Fruit fly (Drosophila melanogaster): ENCODE data around the gene robl37BC.

The robl37BC gene

DNA sequence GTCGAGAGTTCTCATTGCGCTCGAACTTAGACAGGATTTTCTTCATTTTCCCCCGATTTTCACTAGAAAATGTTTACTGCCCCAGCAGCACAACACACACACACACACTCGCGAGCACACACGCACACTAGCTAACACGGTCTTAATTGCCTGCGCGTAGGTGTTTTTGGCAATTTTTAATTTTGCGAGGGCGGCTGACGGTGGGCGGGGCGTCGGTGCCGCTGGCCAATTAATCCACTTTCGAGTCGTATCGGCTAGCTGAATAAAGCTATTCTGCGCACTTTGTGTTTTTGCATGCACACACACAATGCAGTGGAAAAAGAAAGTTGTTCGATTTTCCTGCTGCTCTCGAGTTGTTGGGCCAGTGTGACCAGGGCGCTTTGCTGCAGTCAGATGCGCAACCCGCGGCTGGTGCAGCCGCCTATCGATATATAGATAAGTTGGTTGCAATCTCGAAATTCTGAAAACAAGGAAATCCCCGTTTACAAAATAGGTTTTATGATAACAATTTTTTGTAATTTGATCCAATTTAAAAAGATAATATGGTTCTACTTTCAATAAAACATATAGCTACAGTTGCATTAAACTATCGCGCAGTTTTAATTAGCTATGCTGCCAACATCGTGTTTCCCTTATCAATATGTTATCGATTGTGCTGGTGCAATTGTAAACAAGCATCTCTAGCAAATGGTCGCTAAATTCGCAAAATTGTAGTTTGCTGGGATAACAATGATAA, 42.1 kb upstream of the robl37BC start, which contains the start of the genes Nak and Tango6 (continued):
- TF ChIP-seq Bgb (GFP tag; IDR thresholded peaks at IDR 0.05; ENCODE audit: partially characterized antibody) (peak; percentile 87), CTCF (GFP tag; optimal IDR thresholded peaks at IDR 0.05) (peak; percentile 32), Hmx (GFP tag; optimal IDR thresholded peaks at IDR 0.05) (no peak), CG1832 (GFP tag; optimal IDR thresholded peaks at IDR 0.05) (no peak), Sry-δ (GFP tag; optimal IDR thresholded peaks at IDR 0.05) (peak; percentile 96), Camta (GFP tag; optimal IDR thresholded peaks at IDR 0.05) (peak; percentile 40), CG10565 (GFP tag; optimal IDR thresholded peaks at IDR 0.05) (no peak), CG2875 (GFP tag; optimal IDR thresholded peaks at IDR 0.05) (no peak), CG3065 (GFP tag; optimal IDR thresholded peaks at IDR 0.05) (peak; percentile 5), CG6854 (GFP tag; optimal IDR thresholded peaks at IDR 0.05) (no peak), CG34224 (GFP tag; IDR thresholded peaks at IDR 0.05; ENCODE audit: partially characterized antibody) (peak; percentile 96), fd3F (GFP tag; optimal IDR thresholded peaks at IDR 0.05) (no peak), hbn (GFP tag; IDR thresholded peaks at IDR 0.05; ENCODE audit: partially characterized antibody) (peak; percentile 90), Dip3 (GFP tag; optimal IDR thresholded peaks at IDR 0.05) (peak; percentile 39), Dll (GFP tag; IDR thresholded peaks at IDR 0.05; ENCODE audit: partially characterized antibody) (peak; percentile 99), sim (GFP tag; IDR thresholded peaks at IDR 0.05) (no peak), CG17361 (GFP tag; IDR thresholded peaks at IDR 0.05) (peak; percentile 63; the same call in 2 of the 3 replicates), Lim3 (GFP tag; IDR thresholded peaks at IDR 0.05) (no peak), CG9215 (GFP tag; IDR thresholded peaks at IDR 0.05) (no peak), fu2 (GFP tag; optimal IDR thresholded peaks at IDR 0.05) (no peak), sisA (GFP tag; IDR thresholded peaks at IDR 0.05) (no peak), NC2β (GFP tag; optimal IDR thresholded peaks at IDR 0.05) (peak; percentile 62), Stat92E (GFP tag; optimal IDR thresholded peaks at IDR 0.05) (peak in 1 of 3 experiments; percentile 51), tup (GFP tag; optimal IDR thresholded peaks at IDR 0.05) (no peak), nerfin-1 (tag; optimal IDR thresholded peaks at IDR 0.05) (peak; percentile 4), lmd (GFP tag; IDR thresholded peaks at IDR 0.05) (no peak), tgo (GFP tag; IDR thresholded peaks at IDR 0.05) (no peak), Eip74EF (GFP tag; optimal IDR thresholded peaks at IDR 0.05) (no peak), CG8281 (tag; optimal IDR thresholded peaks at IDR 0.05) (no peak), disco-r (GFP tag; optimal IDR thresholded peaks at IDR 0.05) (peak; percentile 23), CG8359 (GFP tag; optimal IDR thresholded peaks at IDR 0.05; ENCODE audit: borderline replicate concordance) (no peak), ssp (GFP tag; IDR thresholded peaks at IDR 0.05) (no peak), cwo (GFP tag; optimal IDR thresholded peaks at IDR 0.05) (no peak), bowl (GFP tag; IDR thresholded peaks at IDR 0.05) (no peak), sug (tag; optimal IDR thresholded peaks at IDR 0.05) (peak; percentile 46), CG4707 (GFP tag; optimal IDR thresholded peaks at IDR 0.05) (no peak), nerfin-2 (GFP tag; IDR thresholded peaks at IDR 0.05; ENCODE audit: partially characterized antibody) (no peak; the same call in none of the 2 replicates), CG17359 (tag; optimal IDR thresholded peaks at IDR 0.05) (no peak), chif (GFP tag; optimal IDR thresholded peaks at IDR 0.05) (peak in 1 of 2 experiments; percentile 21), CG18011 (GFP tag; optimal IDR thresholded peaks at IDR 0.05) (no peak), gcm2 (GFP tag; optimal IDR thresholded peaks at IDR 0.05) (no peak), sens-2 (GFP tag; IDR thresholded peaks at IDR 0.05) (no peak), CG10431 (GFP tag; optimal IDR thresholded peaks at IDR 0.05) (peak; percentile 29), tx (GFP tag; optimal IDR thresholded peaks at IDR 0.05) (no peak), Sox100B (GFP tag; optimal IDR thresholded peaks at IDR 0.05) (peak; percentile 13), aop (GFP tag; IDR thresholded peaks at IDR 0.05) (no peak), CG2199 (GFP tag; IDR thresholded peaks at IDR 0.05) (no peak), Dp (GFP tag; optimal IDR thresholded peaks at IDR 0.05) (peak; percentile 35), Ssrp (tag; optimal IDR thresholded peaks at IDR 0.05) (no peak)

Data from whole organism, embryonic.